Worm (Caenorhabditis elegans): ENCODE measurements around the gene chil-25.

Gene chil-25

DNA sequence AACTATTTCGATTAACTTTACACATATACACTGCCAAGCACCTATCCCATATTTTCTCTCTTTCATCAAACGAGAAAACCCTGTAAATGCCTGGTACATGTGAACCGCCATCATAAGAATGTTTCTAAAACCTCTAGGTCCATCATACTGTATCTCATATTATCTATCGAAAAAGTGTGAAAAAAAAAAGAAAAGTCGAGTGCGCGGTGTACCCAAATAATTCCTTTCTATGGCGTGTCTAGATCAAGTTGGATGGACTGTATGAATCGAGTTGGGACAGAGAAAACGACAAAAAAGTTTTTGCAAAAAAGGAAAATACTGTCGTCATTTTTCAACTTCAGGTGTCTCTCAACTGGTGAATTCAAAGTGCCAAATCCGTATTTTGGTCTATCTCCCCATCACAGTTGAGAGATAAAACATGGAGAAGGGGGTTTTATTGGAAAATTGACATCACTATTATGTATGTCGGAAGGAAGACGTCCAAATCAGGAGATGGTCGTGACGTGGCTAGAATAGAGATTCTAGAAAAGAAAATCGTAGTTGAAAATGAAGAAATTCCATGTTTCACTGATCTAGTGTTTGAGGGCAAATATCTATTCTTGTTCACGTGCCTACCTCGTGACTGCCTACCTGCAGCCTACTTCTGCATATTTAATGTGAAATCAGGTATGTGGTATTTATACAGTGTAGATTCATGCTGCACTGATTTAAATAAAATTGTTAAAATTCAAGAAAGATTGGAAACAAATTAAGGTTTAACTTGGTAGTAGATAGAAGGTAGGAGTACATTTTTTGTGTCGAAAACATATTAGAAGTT is 19.2 kb upstream of the chil-25 start:
- TF ChIP-seq jun-1 (tag; optimal IDR thresholded peaks at IDR 0.05), result no peak
- TF ChIP-seq ets-5 (GFP tag; IDR thresholded peaks at IDR 0.05), result no peak
- no peak for TF ChIP-seq ceh-82 (tag; optimal IDR thresholded peaks at IDR 0.05)
- peak; percentile 34; the same call in 1 of the 2 replicates for TF ChIP-seq nhr-19 (GFP tag; conservative IDR thresholded peaks at IDR 0.05)
- TF ChIP-seq elt-3 (tag; optimal IDR thresholded peaks at IDR 0.05), result peak in 2 of 6 experiments; percentile 1 to 45
- TF ChIP-seq swsn-7 (tag; optimal IDR thresholded peaks at IDR 0.05), result no peak
- TF ChIP-seq fkh-4 (tag; optimal IDR thresholded peaks at IDR 0.05; ENCODE audit: borderline replicate concordance), result no peak
- peak; percentile 24 for TF ChIP-seq nhr-47 (tag; optimal IDR thresholded peaks at IDR 0.05)
- no peak for TF ChIP-seq isw-1 (GFP tag; IDR thresholded peaks at IDR 0.05)
- peak; percentile 54 for TF ChIP-seq nhr-90 (tag; optimal IDR thresholded peaks at IDR 0.05; ENCODE audit: poor library complexity)
- TF ChIP-seq nhr-11 (tag; optimal IDR thresholded peaks at IDR 0.05), result no peak
- peak; percentile 77 for TF ChIP-seq nhr-71 (tag; optimal IDR thresholded peaks at IDR 0.05)
- TF ChIP-seq C34B4.2 (tag; optimal IDR thresholded peaks at IDR 0.05), result no peak
- TF ChIP-seq ceh-88 (GFP tag; IDR thresholded peaks at IDR 0.05), result no peak
- no peak for TF ChIP-seq nhr-84 (tag; optimal IDR thresholded peaks at IDR 0.05)
- TF ChIP-seq rnt-1 (tag; optimal IDR thresholded peaks at IDR 0.05), result no peak
- TF ChIP-seq hpl-2 (GFP tag; optimal IDR thresholded peaks at IDR 0.05), result no peak
- TF ChIP-seq xbp-1 (tag; optimal IDR thresholded peaks at IDR 0.05), result no peak
- TF ChIP-seq ceh-8 (GFP tag; optimal IDR thresholded peaks at IDR 0.05), result no peak
- no peak for TF ChIP-seq nhr-12 (tag; optimal IDR thresholded peaks at IDR 0.05)
- TF ChIP-seq hlh-17 (GFP tag; optimal IDR thresholded peaks at IDR 0.05; ENCODE audit: borderline replicate concordance), result no peak
- TF ChIP-seq nhr-20 (tag; optimal IDR thresholded peaks at IDR 0.05), result peak; percentile 64
- TF ChIP-seq lsy-2 (tag; optimal IDR thresholded peaks at IDR 0.05), result peak in 1 of 2 experiments; percentile 58
- TF ChIP-seq grh-1 (GFP tag; IDR thresholded peaks at IDR 0.05), result peak; percentile 36; the same call in 1 of the 2 replicates
- TF ChIP-seq snu-23 (GFP tag; optimal IDR thresholded peaks at IDR 0.05), result peak; percentile 63
- peak; percentile 96 for TF ChIP-seq nhr-85 (tag)
- TF ChIP-seq lin-14 (GFP tag; optimal IDR thresholded peaks at IDR 0.05), result peak; percentile 58
- peak; percentile 38 for TF ChIP-seq blmp-1 (tag; optimal IDR thresholded peaks at IDR 0.05)
- TF ChIP-seq aly-2 (tag; optimal IDR thresholded peaks at IDR 0.05), result no peak
- TF ChIP-seq lin-35 (GFP tag; optimal IDR thresholded peaks at IDR 0.05), result peak in 1 of 2 experiments; percentile 7
- TF ChIP-seq mep-1 (tag; optimal IDR thresholded peaks at IDR 0.05), result peak; percentile 36

DNA sequence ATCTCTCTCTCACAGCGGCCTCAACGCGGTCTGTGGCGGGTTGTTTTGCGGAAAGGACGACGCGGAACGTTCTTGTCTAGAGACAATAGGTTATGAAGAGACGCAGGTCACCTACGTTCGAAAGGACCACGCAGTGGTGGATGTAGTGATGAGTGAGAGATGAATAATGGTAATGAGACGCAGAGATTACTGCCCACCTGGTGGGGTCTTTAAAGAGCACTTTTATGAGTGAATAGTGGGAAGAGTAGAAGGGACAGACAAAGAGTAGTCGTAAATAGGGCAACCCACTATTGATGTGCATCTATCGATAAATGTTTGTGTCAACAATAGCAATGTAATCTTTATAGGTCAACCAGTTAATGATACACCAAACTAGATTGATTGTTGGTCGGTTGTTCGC is 16.8 kb upstream of the chil-25 start:
- TF ChIP-seq hpl-2 (GFP tag; optimal IDR thresholded peaks at IDR 0.05), result no peak
- no peak for TF ChIP-seq C34B4.2 (tag; optimal IDR thresholded peaks at IDR 0.05)
- no peak for TF ChIP-seq lsy-2 (tag; optimal IDR thresholded peaks at IDR 0.05)
- TF ChIP-seq sox-4 (tag; optimal IDR thresholded peaks at IDR 0.05), result no peak
- no peak for TF ChIP-seq tlp-1 (tag; optimal IDR thresholded peaks at IDR 0.05)
- no peak for TF ChIP-seq unc-62 (GFP tag; optimal IDR thresholded peaks at IDR 0.05)
- no peak for TF ChIP-seq sup-37 (GFP tag; optimal IDR thresholded peaks at IDR 0.05)
- no peak for TF ChIP-seq xbp-1 (tag; optimal IDR thresholded peaks at IDR 0.05)
- no peak for TF ChIP-seq elt-3 (tag; optimal IDR thresholded peaks at IDR 0.05)
- no peak for TF ChIP-seq sptf-1 (tag; optimal IDR thresholded peaks at IDR 0.05)
- no peak for TF ChIP-seq grh-1 (GFP tag; IDR thresholded peaks at IDR 0.05)
- TF ChIP-seq mep-1 (tag; optimal IDR thresholded peaks at IDR 0.05), result no peak
- TF ChIP-seq alr-1 (tag; optimal IDR thresholded peaks at IDR 0.05; ENCODE audit: borderline replicate concordance), result no peak
- no peak for TF ChIP-seq efl-1 (optimal IDR thresholded peaks at IDR 0.05)
- TF ChIP-seq efl-1 (GFP tag; optimal IDR thresholded peaks at IDR 0.05 in 1 of 2), result no peak
- no peak for TF ChIP-seq lin-13 (GFP tag; optimal IDR thresholded peaks at IDR 0.05)
- no peak for TF ChIP-seq aly-2 (tag; optimal IDR thresholded peaks at IDR 0.05)
- TF ChIP-seq mef-2 (tag; optimal IDR thresholded peaks at IDR 0.05), result no peak
- no peak for TF ChIP-seq vab-15 (tag; optimal IDR thresholded peaks at IDR 0.05)
- no peak for TF ChIP-seq ama-1 (optimal IDR thresholded peaks at IDR 0.05)
